Fruit fly (Drosophila melanogaster): ENCODE results near the gene CG7655.

dm6 chr3R:17666797-17667156 lies 15.7 kb upstream of the CG7655 start:
- TF ChIP-seq Asciz (GFP tag; optimal IDR thresholded peaks at IDR 0.05) (no peak), bowl (GFP tag; IDR thresholded peaks at IDR 0.05) (no peak), CG32767 (GFP tag; IDR thresholded peaks at IDR 0.05) (no peak), CG16813 (GFP tag; IDR thresholded peaks at IDR 0.05; ENCODE audit: partially characterized antibody) (no peak), ham (GFP tag; IDR thresholded peaks at IDR 0.05) (no peak), HLHmδ (GFP tag; optimal IDR thresholded peaks at IDR 0.05) (no peak), CG4404 (GFP tag; IDR thresholded peaks at IDR 0.05) (no peak), Xrp1 (GFP tag; IDR thresholded peaks at IDR 0.05) (no peak), CG9797 (GFP tag; optimal IDR thresholded peaks at IDR 0.05) (no peak), CG10209 (GFP tag; optimal IDR thresholded peaks at IDR 0.05) (no peak), sob (GFP tag; IDR thresholded peaks at IDR 0.05) (no peak)
